Fruit fly (Drosophila melanogaster) whole organism, embryonic: ENCODE data around the gene ScpX.

Experiments
- Adf1 ChIP-seq: fragments of 200-800 bp; sonication (Bioruptor generic); IDR thresholded peaks from 2 replicates; pipeline ENCODE4 v1.3.6; 2022; ENCODE audit warnings: missing biosample characterization, missing genetic modification characterization
- Aef1 ChIP-seq: fragments of 200-800 bp; sonication (Bioruptor generic); IDR thresholded peaks from 3 replicates; pipeline ENCODE4 v1.3.6; 2022; ENCODE audit warnings: missing biosample characterization, missing genetic modification characterization
- Antp ChIP-seq: fragments of 200-800 bp; sonication (Bioruptor generic); optimal IDR thresholded peaks from 3 replicates; lab custom pipeline; 2016; ENCODE audit warnings: missing biosample characterization, missing genetic modification characterization
- Blimp-1 ChIP-seq: fragments of 200-800 bp; sonication (Bioruptor generic); optimal IDR thresholded peaks from 3 replicates; lab custom pipeline; 2018; ENCODE audit warnings: missing biosample characterization, missing genetic modification characterization, mild to moderate bottlenecking, moderate library complexity, missing genetic modification reagents
- CG10462 ChIP-seq: fragments of 200-800 bp; sonication (Bioruptor generic); optimal IDR thresholded peaks from 2 replicates; lab custom pipeline; 2016; ENCODE audit warnings: missing biosample characterization, missing genetic modification characterization
- CG10565 ChIP-seq: fragments of 200-800 bp; sonication (Bioruptor generic); optimal IDR thresholded peaks from 3 replicates; lab custom pipeline; 2016; ENCODE audit warnings: missing biosample characterization, mild to moderate bottlenecking, missing genetic modification characterization
- CG11504 ChIP-seq: fragments of 200-800 bp; sonication (Bioruptor generic); optimal IDR thresholded peaks from 3 replicates; lab custom pipeline; 2019; ENCODE audit warnings: missing biosample characterization, mild to moderate bottlenecking, missing genetic modification characterization, moderate library complexity
- CG12104 ChIP-seq: fragments of 200-800 bp; sonication (Bioruptor generic); optimal IDR thresholded peaks from 3 replicates; lab custom pipeline; 2016; ENCODE audit warnings: missing biosample characterization, missing genetic modification characterization
- CG12299 ChIP-seq: fragments of 200-800 bp; sonication (Bioruptor generic); optimal IDR thresholded peaks from 2 replicates; lab custom pipeline; 2018; ENCODE audit warnings: missing biosample characterization, mild to moderate bottlenecking, missing genetic modification characterization
- CG17361 ChIP-seq: fragments of 200-800 bp; sonication (Bioruptor generic); IDR thresholded peaks from 3 replicates; pipeline ENCODE4 v1.3.6; 2022; ENCODE audit warnings: missing biosample characterization, missing genetic modification characterization
- CG17385 ChIP-seq: fragments of 200-800 bp; sonication (Bioruptor generic); optimal IDR thresholded peaks from 3 replicates; lab custom pipeline; 2018; ENCODE audit warnings: missing biosample characterization, mild to moderate bottlenecking, missing genetic modification characterization
- CG17802 ChIP-seq: fragments of 200-800 bp; sonication (Bioruptor generic); optimal IDR thresholded peaks from 2 replicates; lab custom pipeline; 2018; ENCODE audit warnings: missing biosample characterization, mild to moderate bottlenecking, missing genetic modification characterization, moderate library complexity
- CG2678 ChIP-seq: fragments of 200-800 bp; sonication (Bioruptor generic); optimal IDR thresholded peaks from 3 replicates; lab custom pipeline; 2019; ENCODE audit warnings: missing biosample characterization, mild to moderate bottlenecking, missing genetic modification characterization, moderate library complexity
- CG3065 ChIP-seq: fragments of 200-800 bp; sonication (Bioruptor generic); optimal IDR thresholded peaks from 2 replicates; lab custom pipeline; 2016; ENCODE audit warnings: missing biosample characterization, missing genetic modification characterization
- CG31388 ChIP-seq: fragments of 200-800 bp; sonication (Bioruptor generic); optimal IDR thresholded peaks from 2 replicates; lab custom pipeline; 2016; ENCODE audit warnings: missing biosample characterization, missing genetic modification characterization
- CG33557 ChIP-seq: fragments of 200-800 bp; sonication (Bioruptor generic); optimal IDR thresholded peaks from 2 replicates; lab custom pipeline; 2019; ENCODE audit warnings: missing biosample characterization, mild to moderate bottlenecking, missing genetic modification characterization, moderate library complexity
- CG3838 ChIP-seq: fragments of 200-800 bp; sonication (Bioruptor generic); optimal IDR thresholded peaks from 3 replicates; lab custom pipeline; 2016; ENCODE audit warnings: missing biosample characterization, missing genetic modification characterization
- CG7556 ChIP-seq: fragments of 200-800 bp; sonication (Bioruptor generic); optimal IDR thresholded peaks from 2 replicates; lab custom pipeline; 2017; ENCODE audit warnings: missing biosample characterization, mild to moderate bottlenecking, missing genetic modification characterization
- CG8924 ChIP-seq: fragments of 200-800 bp; optimal IDR thresholded peaks from 3 replicates; lab custom pipeline; 2019; ENCODE audit warnings: missing biosample characterization, mild to moderate bottlenecking, missing genetic modification characterization, moderate library complexity
- CG9817 ChIP-seq: fragments of 200-800 bp; sonication (Bioruptor generic); optimal IDR thresholded peaks from 2 replicates; lab custom pipeline; 2018; ENCODE audit warnings: missing biosample characterization, mild to moderate bottlenecking, missing genetic modification characterization, moderate library complexity
- CHES-1-like ChIP-seq: fragments of 200-800 bp; sonication (Bioruptor generic); optimal IDR thresholded peaks from 2 replicates; lab custom pipeline; 2016; ENCODE audit warnings: missing biosample characterization, missing genetic modification characterization
- CrebB ChIP-seq: fragments of 200-800 bp; sonication (Bioruptor generic); optimal IDR thresholded peaks from 3 replicates; lab custom pipeline; 2018; ENCODE audit warnings: missing biosample characterization, mild to moderate bottlenecking, missing genetic modification characterization
- D19A ChIP-seq: fragments of 200-800 bp; optimal IDR thresholded peaks from 3 replicates; lab custom pipeline; 2019; ENCODE audit warnings: missing biosample characterization, mild to moderate bottlenecking, missing genetic modification characterization, moderate library complexity
- D19B ChIP-seq: fragments of 200-800 bp; sonication (Bioruptor generic); optimal IDR thresholded peaks from 2 replicates; lab custom pipeline; 2017; ENCODE audit warnings: missing biosample characterization, mild to moderate bottlenecking, missing genetic modification characterization
- Doc3 ChIP-seq: fragments of 200-800 bp; sonication (Bioruptor generic); IDR thresholded peaks from 3 replicates; pipeline ENCODE4 v1.3.6; 2022; ENCODE audit warnings: missing biosample characterization, missing genetic modification characterization; ENCODE audit not compliant: partially characterized antibody
- Dref ChIP-seq: fragments of 200-800 bp; sonication (Bioruptor generic); IDR thresholded peaks from 2 replicates; pipeline ENCODE4 v1.3.6; 2022; ENCODE audit warnings: missing biosample characterization, missing genetic modification characterization
- Ets97D ChIP-seq: fragments of 200-800 bp; sonication (Bioruptor generic); optimal IDR thresholded peaks from 3 replicates; lab custom pipeline; 2016; ENCODE audit warnings: missing biosample characterization, missing genetic modification characterization
- Hey ChIP-seq: fragments of 200-800 bp; sonication (Bioruptor generic); optimal IDR thresholded peaks from 3 replicates; lab custom pipeline; 2018; ENCODE audit warnings: missing biosample characterization, mild to moderate bottlenecking, missing genetic modification characterization
- Sin3A ChIP-seq: fragments of >200 bp; optimal IDR thresholded peaks from 2 replicates; lab custom pipeline; 2018
- al ChIP-seq: fragments of 200-800 bp; sonication (Bioruptor generic); IDR thresholded peaks from 2 replicates; pipeline ENCODE4 v1.3.6; 2022; ENCODE audit warnings: missing biosample characterization, missing genetic modification characterization
- ase ChIP-seq: fragments of 200-800 bp; sonication (Bioruptor generic); IDR thresholded peaks from 3 replicates; pipeline ENCODE4 v1.3.6; 2022; ENCODE audit warnings: missing biosample characterization, missing genetic modification characterization
- crol ChIP-seq: fragments of 200-800 bp; sonication (Bioruptor generic); IDR thresholded peaks from 2 replicates; pipeline ENCODE4 v1.3.6; 2022; ENCODE audit warnings: missing biosample characterization, missing genetic modification characterization
- dm ChIP-seq: fragments of 200-800 bp; sonication (Bioruptor generic); optimal IDR thresholded peaks from 3 replicates; lab custom pipeline; 2016; ENCODE audit warnings: missing biosample characterization, missing genetic modification characterization
- dysf ChIP-seq: fragments of 200-800 bp; sonication (Bioruptor generic); IDR thresholded peaks from 3 replicates; pipeline ENCODE4 v1.3.6; 2022; ENCODE audit warnings: missing biosample characterization, missing genetic modification characterization
- h ChIP-seq: fragments of >200 bp; optimal IDR thresholded peaks from 2 replicates; lab custom pipeline; 2017
- kni ChIP-seq: fragments of 200-800 bp; sonication (Bioruptor generic); optimal IDR thresholded peaks from 3 replicates; lab custom pipeline; 2017; ENCODE audit warnings: mild to moderate bottlenecking, missing biosample characterization, missing genetic modification reagents, missing genetic modification characterization
- lbe ChIP-seq: fragments of 200-800 bp; sonication (Bioruptor generic); optimal IDR thresholded peaks from 2 replicates; lab custom pipeline; 2016; ENCODE audit warnings: missing biosample characterization, mild to moderate bottlenecking, missing genetic modification characterization
- lov ChIP-seq, 2 experiments: fragments of 200-800 bp in 1 of 2; fragments of >200 bp in 1 of 2; sonication (Bioruptor generic) in 1 of 2; IDR thresholded peaks in 1 of 2; optimal IDR thresholded peaks in 1 of 2; 2 replicates in 1 of 2; 3 replicates in 1 of 2; pipeline versions ENCODE4 v1.3.6 to Lab custom; 2017 to 2022; ENCODE audit warnings: missing biosample characterization in 1 of 2, missing genetic modification characterization in 1 of 2
- onecut ChIP-seq: fragments of 200-800 bp; sonication (Bioruptor generic); IDR thresholded peaks from 2 replicates; pipeline ENCODE4 v1.3.6; 2022; ENCODE audit warnings: missing biosample characterization, missing genetic modification characterization
- p53 ChIP-seq: fragments of 200-800 bp; sonication (Bioruptor generic); optimal IDR thresholded peaks from 2 replicates; lab custom pipeline; 2016; ENCODE audit warnings: missing biosample characterization, missing genetic modification characterization
- scrt ChIP-seq: fragments of 200-800 bp; sonication (Bioruptor generic); optimal IDR thresholded peaks from 2 replicates; lab custom pipeline; 2018; ENCODE audit warnings: missing biosample characterization, mild to moderate bottlenecking, missing genetic modification characterization, moderate library complexity
- sens ChIP-seq: fragments of 200-800 bp; sonication (Bioruptor generic); peaks from one replicate; lab custom pipeline; 2016; ENCODE audit warnings: missing biosample characterization, missing genetic modification characterization
- shn ChIP-seq: fragments of 200-800 bp; sonication (Bioruptor generic); optimal IDR thresholded peaks from 3 replicates; lab custom pipeline; 2016; ENCODE audit warnings: missing biosample characterization, missing genetic modification characterization
- sqz ChIP-seq: fragments of 200-800 bp; sonication (Bioruptor generic); optimal IDR thresholded peaks from 3 replicates; lab custom pipeline; 2018; ENCODE audit warnings: missing biosample characterization, mild to moderate bottlenecking, missing genetic modification characterization
- tgo ChIP-seq: fragments of 200-800 bp; sonication (Bioruptor generic); IDR thresholded peaks from 3 replicates; pipeline ENCODE4 v1.3.6; 2022; ENCODE audit warnings: missing biosample characterization, missing genetic modification characterization
- wdn ChIP-seq: fragments of 200-800 bp; sonication (Bioruptor generic); IDR thresholded peaks from 2 replicates; pipeline ENCODE4 v1.3.6; 2022; ENCODE audit warnings: missing biosample characterization, missing genetic modification characterization
- wor ChIP-seq: fragments of 200-800 bp; sonication (Bioruptor generic); IDR thresholded peaks from 2 replicates; pipeline ENCODE4 v1.3.6; 2022; ENCODE audit warnings: missing biosample characterization, missing genetic modification characterization
- zf30C ChIP-seq: fragments of 200-800 bp; sonication (Bioruptor generic); optimal IDR thresholded peaks from 3 replicates; lab custom pipeline; 2018; ENCODE audit warnings: missing biosample characterization, mild to moderate bottlenecking, missing genetic modification characterization

ScpX gene

dm6 chr2L:18839143-18839872 lies 8.3 kb downstream of the ScpX start, which contains the start of gene CG10600 (continued):
- TF ChIP-seq CG10565 (GFP tag; lab: Kevin White, UChicago): no peak
- peak; percentile 53 for TF ChIP-seq Aef1
- peak; percentile 65 for TF ChIP-seq CG12299 (tag; lab: Kevin White, UChicago)
- TF ChIP-seq CG31388: peak; percentile 36
- TF ChIP-seq CG9817 (tag; lab: Kevin White, UChicago): peak; percentile 72
- TF ChIP-seq CG8924 (tag; lab: Kevin White, UChicago): peak; percentile 45
- TF ChIP-seq Hey (tag; lab: Kevin White, UChicago): no peak
- peak; percentile 62 for TF ChIP-seq Doc3 (GFP tag; lab: Robert Waterston, UW)
- peak; percentile 93 for TF ChIP-seq Antp (GFP tag; lab: Kevin White, UChicago)
- TF ChIP-seq CG11504: no peak
- TF ChIP-seq CrebB: peak; percentile 64
- peak; percentile 63 for TF ChIP-seq CG17802 (tag; lab: Kevin White, UChicago)
- no peak for TF ChIP-seq h
- TF ChIP-seq CG33557 (GFP tag; lab: Kevin White, UChicago): peak; percentile 46
- TF ChIP-seq ase (GFP tag; lab: Robert Waterston, UW): peak; percentile 59; the same call in 2 of the 3 replicates
- peak; percentile 82 for TF ChIP-seq Dref (GFP tag; lab: Robert Waterston, UW)
- peak; percentile 51 for TF ChIP-seq Adf1 (GFP tag; lab: Robert Waterston, UW)
- no peak for TF ChIP-seq lov (optimal IDR thresholded peaks at IDR 0.05; lab: Kevin White, UChicago)
- TF ChIP-seq lov (GFP tag; IDR thresholded peaks at IDR 0.05; lab: Robert Waterston, UW): peak; percentile 70; the same call in 1 of the 3 replicates
- TF ChIP-seq Sin3A (lab: Kevin White, UChicago): peak; percentile 87
- TF ChIP-seq Ets97D (GFP tag; lab: Kevin White, UChicago): peak; percentile 94
- no peak for TF ChIP-seq CG2678 (tag; lab: Kevin White, UChicago)
- TF ChIP-seq zf30C (GFP tag; lab: Kevin White, UChicago): peak; percentile 12
- peak; percentile 36 for TF ChIP-seq CG3838 (GFP tag; lab: Kevin White, UChicago)
- peak; percentile 38; the same call in 2 of the 3 replicates for TF ChIP-seq tgo
- peak; percentile 86 for TF ChIP-seq dm (GFP tag; lab: Kevin White, UChicago)
- TF ChIP-seq sqz (GFP tag; lab: Kevin White, UChicago): peak; percentile 99
- peak; percentile 55 for TF ChIP-seq kni (GFP tag; lab: Kevin White, UChicago)
- TF ChIP-seq, all 482 proteins: peak for 386

- no peak for TF ChIP-seq onecut (GFP tag; lab: Robert Waterston, UW)
- no peak for TF ChIP-seq p53 (GFP tag; lab: Kevin White, UChicago)
- TF ChIP-seq Sin3A (lab: Kevin White, UChicago): no peak
- no peak for TF ChIP-seq CG3065 (GFP tag; lab: Kevin White, UChicago)
- no peak for TF ChIP-seq CG7556 (GFP tag; lab: Kevin White, UChicago)
- TF ChIP-seq wor (GFP tag; lab: Robert Waterston, UW): no peak
- TF ChIP-seq scrt (GFP tag; lab: Kevin White, UChicago): no peak
- no peak for TF ChIP-seq CG10462 (GFP tag; lab: Kevin White, UChicago)
- no peak for TF ChIP-seq Blimp-1 (GFP tag; lab: Kevin White, UChicago)
- no peak for TF ChIP-seq CG17802 (tag; lab: Kevin White, UChicago)
- no peak for TF ChIP-seq CG17361 (GFP tag; lab: Robert Waterston, UW)
These were observed 10.2 kb downstream of the ScpX start, which contains the start of gene CG31752 for dm6 chr2L:18841210-18841609. TSS of gene CG31752 (minus strand) at chr2L:18841310.

dm6 chr2L:18843560-18843959 lies 12.5 kb downstream of the ScpX start:
- TF ChIP-seq D19A (tag; lab: Kevin White, UChicago) (no peak), lbe (GFP tag; lab: Kevin White, UChicago) (peak; percentile 36), dysf (GFP tag; lab: Robert Waterston, UW) (no peak), sens (GFP tag; lab: Kevin White, UChicago) (peak; percentile 74), D19B (GFP tag; lab: Kevin White, UChicago) (peak; percentile 45), CG12104 (GFP tag; lab: Kevin White, UChicago) (no peak), CG3065 (GFP tag; lab: Kevin White, UChicago) (no peak), al (no peak), wdn (GFP tag; lab: Robert Waterston, UW) (no peak), crol (no peak), shn (GFP tag; lab: Kevin White, UChicago) (no peak), CG17385 (no peak), CHES-1-like (no peak)
